Worm (Caenorhabditis elegans) whole organism, late embryonic: ENCODE data around the gene lsd-1.

Experiments
- ahr-1 ChIP-seq: sonication (generic microtip); optimal IDR thresholded peaks from 2 replicates; lab custom pipeline; 2016; ENCODE audit warnings: missing genetic modification characterization, missing compliant biosample characterization
- ama-1 ChIP-seq: fragments of 150-350 bp; optimal IDR thresholded peaks from 2 replicates; lab custom pipeline; 2014
- ceh-24 ChIP-seq: sonication (generic microtip); optimal IDR thresholded peaks from 2 replicates; lab custom pipeline; 2016; ENCODE audit warnings: mild to moderate bottlenecking, missing genetic modification characterization, missing compliant biosample characterization
- fkh-10 ChIP-seq: fragments of 150-350 bp; optimal IDR thresholded peaks from 2 replicates; lab custom pipeline; 2014; ENCODE audit warnings: missing biosample characterization, missing genetic modification reagents, missing genetic modification characterization
- pag-3 ChIP-seq: sonication (generic microtip); optimal IDR thresholded peaks from 2 replicates; lab custom pipeline; 2016; ENCODE audit warnings: missing compliant biosample characterization, missing genetic modification characterization, borderline replicate concordance
- ttx-3 ChIP-seq: sonication (generic microtip); optimal IDR thresholded peaks from 2 replicates; lab custom pipeline; 2016; ENCODE audit warnings: missing genetic modification reagents, missing genetic modification characterization, missing compliant biosample characterization

ce11 chrX:11962050-11962788 lies 13.6 kb downstream of the lsd-1 start:
- TF ChIP-seq ama-1 (lab: Kevin White, UChicago) (no peak), pag-3 (tag; lab: Kevin White, UChicago) (no peak), ceh-24 (no peak), fkh-10 (GFP tag; lab: Kevin White, UChicago) (no peak), ttx-3 (tag; lab: Kevin White, UChicago) (no peak), ahr-1 (tag; lab: Kevin White, UChicago) (no peak)
